Worm (Caenorhabditis elegans) whole organism, L2 larva: ENCODE measurements around the gene F36H12.17.
"Not testable (repeated sequence)": the region's sequence is repeated elsewhere in the genome, so short reads cannot be mapped to it uniquely, and the experiment has no call there.

Source experiments
- aly-2 ChIP-seq: fragments of 150-350 bp; optimal IDR thresholded peaks from 2 replicates; lab custom pipeline; 2014; ENCODE audit warnings: missing biosample characterization, missing genetic modification characterization
- ama-1 ChIP-seq: fragments of 150-350 bp; optimal IDR thresholded peaks from 2 replicates; lab custom pipeline; 2018; ENCODE audit warnings: inconsistent platforms
- dmd-4 ChIP-seq: sonication (generic microtip); optimal IDR thresholded peaks from 2 replicates; lab custom pipeline; 2017; ENCODE audit warnings: missing biosample characterization, missing genetic modification characterization
- lin-13 ChIP-seq: fragments of 150-350 bp; optimal IDR thresholded peaks from 2 replicates; lab custom pipeline; 2014; ENCODE audit warnings: missing biosample characterization, missing genetic modification reagents, missing genetic modification characterization
- mdl-1 ChIP-seq, 2 experiments: fragments of 150-350 bp in 1 of 2; sonication (generic microtip) in 1 of 2; optimal IDR thresholded peaks; 2 replicates each; lab custom pipeline; 2017; ENCODE audit warnings: missing biosample characterization in 2 of 2, missing genetic modification characterization in 2 of 2
- sma-9 ChIP-seq, 2 experiments: fragments of 150-350 bp in 1 of 2; sonication (generic microtip) in 1 of 2; optimal IDR thresholded peaks; 2 replicates each; lab custom pipeline; 2014 to 2016; ENCODE audit warnings: missing genetic modification characterization in 2 of 2, mild to moderate bottlenecking in 1 of 2, missing biosample characterization in 1 of 2, missing compliant biosample characterization in 1 of 2, missing genetic modification reagents in 1 of 2, moderate library complexity in 1 of 2
- snpc-4 ChIP-seq: fragments of 150-350 bp; optimal IDR thresholded peaks from 2 replicates; lab custom pipeline; 2014; ENCODE audit warnings: missing biosample characterization, missing genetic modification characterization
- unc-62 ChIP-seq: fragments of 150-350 bp; optimal IDR thresholded peaks from 2 replicates; lab custom pipeline; 2014; ENCODE audit warnings: missing biosample characterization, missing genetic modification reagents, missing genetic modification characterization

DNA sequence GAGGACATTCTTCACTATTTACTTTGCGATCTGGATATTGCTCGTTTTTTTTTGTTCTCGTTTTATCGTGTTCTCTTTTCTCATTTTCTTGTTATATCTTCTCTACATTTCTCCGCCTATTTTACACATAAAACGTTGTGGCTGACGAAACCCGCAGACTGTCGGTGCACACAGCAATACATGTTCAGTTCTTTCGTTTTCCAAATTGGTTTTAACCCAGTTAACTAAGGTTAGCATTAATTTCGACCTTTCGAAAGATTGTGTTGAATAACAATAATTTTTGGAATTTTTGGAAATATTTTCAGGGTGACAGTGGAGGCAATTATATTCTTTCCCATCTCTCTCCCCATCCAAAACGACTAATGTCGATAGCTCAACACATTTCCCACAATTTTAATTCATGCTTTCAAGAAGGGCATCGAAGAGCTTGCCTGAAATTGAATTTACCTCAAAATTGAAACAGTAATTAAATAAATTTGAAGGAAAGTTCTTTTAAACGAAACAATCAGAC lies 12.9 kb downstream of the F36H12.17 start:
- TF ChIP-seq mdl-1 (tag; optimal IDR thresholded peaks at IDR 0.05; lab: Kevin White, UChicago); dmd-4 (tag; lab: Kevin White, UChicago); aly-2 (tag; lab: Kevin White, UChicago); unc-62 (GFP tag; lab: Kevin White, UChicago); sma-9 (GFP tag; optimal IDR thresholded peaks at IDR 0.05; lab: Kevin White, UChicago); sma-9 (tag; optimal IDR thresholded peaks at IDR 0.05; lab: Kevin White, UChicago); lin-13 (GFP tag; lab: Kevin White, UChicago): not testable (repeated sequence)
- TF ChIP-seq ama-1, result peak; percentile 61
- TF ChIP-seq snpc-4, result peak; percentile 68
